Worm (Caenorhabditis elegans): ENCODE measurements around the gene Y43F8B.28.

Y43F8B.28 gene

ce11 chrV:19462612-19463011, 22.5 kb upstream of the Y43F8B.28 start, which contains the start of gene Y43F8B.25:
TSS of gene Y43F8B.25 (plus strand) at chrV:19462912.
- TF ChIP-seq cog-1 (tag; optimal IDR thresholded peaks at IDR 0.05): no peak
- TF ChIP-seq ztf-29 (GFP tag; IDR thresholded peaks at IDR 0.05): no peak
- TF ChIP-seq med-1 (GFP tag; optimal IDR thresholded peaks at IDR 0.05; ENCODE audit: insufficient read depth): no peak
- TF ChIP-seq ref-1 (GFP tag; conservative IDR thresholded peaks at IDR 0.05): no peak
- TF ChIP-seq tab-1 (GFP tag; IDR thresholded peaks at IDR 0.05): no peak
- TF ChIP-seq T22C8.4 (GFP tag; IDR thresholded peaks at IDR 0.05): no peak
- no peak for TF ChIP-seq klf-2 (GFP tag; conservative IDR thresholded peaks at IDR 0.05)

ce11 chrV:19467574-19467973, 17.5 kb upstream of the Y43F8B.28 start, which contains the start of gene Y43F8B.23:
TSS of gene Y43F8B.23 (minus strand) at chrV:19467648.
- TF ChIP-seq cog-1 (tag; optimal IDR thresholded peaks at IDR 0.05): no peak
- no peak for TF ChIP-seq flt-1 (GFP tag; IDR thresholded peaks at IDR 0.05)
- TF ChIP-seq ztf-23 (GFP tag; IDR thresholded peaks at IDR 0.05): no peak
- TF ChIP-seq tab-1 (GFP tag; IDR thresholded peaks at IDR 0.05): no peak
- no peak for TF ChIP-seq T22C8.4 (GFP tag; IDR thresholded peaks at IDR 0.05)
- TF ChIP-seq klf-2 (GFP tag; conservative IDR thresholded peaks at IDR 0.05): no peak
- no peak for TF ChIP-seq med-1 (GFP tag; optimal IDR thresholded peaks at IDR 0.05; ENCODE audit: insufficient read depth)
- TF ChIP-seq ztf-29 (GFP tag; IDR thresholded peaks at IDR 0.05): no peak
- TF ChIP-seq ref-1 (GFP tag; conservative IDR thresholded peaks at IDR 0.05): no peak

- TF ChIP-seq T22C8.4 (GFP tag; IDR thresholded peaks at IDR 0.05): no peak
These were observed 17.0 kb upstream of the Y43F8B.28 start, which contains the start of gene Y43F8B.12 for ce11 chrV:19468083-19468482. TSS of gene Y43F8B.12 (plus strand) at chrV:19468383.

DNA sequence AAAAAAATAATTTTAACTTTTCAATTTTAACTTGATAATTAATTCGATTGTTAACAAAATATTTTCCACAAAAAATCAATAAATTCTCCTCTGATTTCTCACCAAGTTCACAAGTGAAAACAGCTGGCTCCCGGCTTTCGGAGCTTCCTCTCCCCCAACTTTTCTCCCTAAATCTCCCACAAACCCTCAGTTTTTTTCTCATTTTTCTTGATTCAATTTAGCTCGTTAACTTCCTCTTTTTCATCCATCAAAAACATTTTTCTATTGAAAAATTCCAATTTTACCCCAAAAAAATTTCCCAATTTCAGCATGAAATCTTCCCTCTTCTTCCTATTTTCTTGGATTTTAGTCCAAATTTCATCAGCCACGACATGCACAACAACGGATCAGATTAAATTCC, 14.7 kb upstream of the Y43F8B.28 start, which contains the start of gene Y43F8B.11:
Gene Y43F8B.11 (plus strand): TSS at position 301 of the 400 bp plus-strand sequence.
- TF ChIP-seq med-1 (GFP tag; optimal IDR thresholded peaks at IDR 0.05; ENCODE audit: insufficient read depth) (no peak), T22C8.4 (GFP tag; IDR thresholded peaks at IDR 0.05) (no peak), klf-2 (GFP tag; conservative IDR thresholded peaks at IDR 0.05) (no peak), ref-1 (GFP tag; conservative IDR thresholded peaks at IDR 0.05) (no peak), ztf-23 (GFP tag; IDR thresholded peaks at IDR 0.05) (no peak), ztf-29 (GFP tag; IDR thresholded peaks at IDR 0.05) (no peak), flt-1 (GFP tag; IDR thresholded peaks at IDR 0.05) (no peak), cog-1 (tag; optimal IDR thresholded peaks at IDR 0.05) (no peak), tab-1 (GFP tag; IDR thresholded peaks at IDR 0.05) (no peak)

DNA sequence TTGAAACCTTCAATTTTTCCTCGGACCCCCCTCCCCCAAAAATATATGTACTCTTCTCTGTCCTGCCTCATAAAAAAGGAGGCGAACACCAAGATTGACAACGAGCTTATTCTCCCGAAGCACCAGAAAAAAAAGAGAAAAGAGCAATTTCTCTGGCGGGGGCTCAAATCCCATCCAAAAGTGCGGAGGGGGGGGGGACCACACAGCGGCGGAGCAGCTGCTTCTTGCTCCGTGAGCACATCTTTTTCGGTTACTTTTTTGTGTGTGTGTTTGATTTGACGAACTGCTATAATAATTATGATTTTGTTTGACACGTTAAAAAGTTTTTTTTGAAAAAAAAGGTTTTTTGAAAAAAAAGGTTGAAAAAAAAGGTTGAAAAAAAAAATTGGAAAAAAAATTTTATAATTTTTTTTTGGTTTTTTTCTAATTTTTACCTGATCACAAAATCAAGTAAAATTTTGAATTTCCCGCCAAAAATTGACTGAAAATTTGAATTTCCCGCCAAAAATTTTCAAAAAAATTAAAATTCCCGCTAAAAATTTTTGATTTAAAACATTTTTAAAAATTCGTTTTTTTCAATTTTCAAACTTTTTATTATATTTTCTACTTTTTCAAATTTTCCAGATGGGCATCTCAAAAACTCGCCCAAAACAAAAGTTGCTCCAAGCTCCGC, 11.1 kb upstream of the Y43F8B.28 start, which contains the start of gene Y43F8B.10:
Gene Y43F8B.10 (plus strand): TSS at position 623 of the 673 bp plus-strand sequence.
- TF ChIP-seq T22C8.4 (GFP tag; IDR thresholded peaks at IDR 0.05) (no peak), ztf-23 (GFP tag; IDR thresholded peaks at IDR 0.05) (no peak), flt-1 (GFP tag; IDR thresholded peaks at IDR 0.05) (no peak), ztf-29 (GFP tag; IDR thresholded peaks at IDR 0.05) (no peak), med-1 (GFP tag; optimal IDR thresholded peaks at IDR 0.05; ENCODE audit: insufficient read depth) (no peak), ref-1 (GFP tag; conservative IDR thresholded peaks at IDR 0.05) (no peak), klf-2 (GFP tag; conservative IDR thresholded peaks at IDR 0.05) (no peak), tab-1 (GFP tag; IDR thresholded peaks at IDR 0.05) (no peak), cog-1 (tag; optimal IDR thresholded peaks at IDR 0.05) (no peak)

- TF ChIP-seq T22C8.4 (GFP tag; IDR thresholded peaks at IDR 0.05) (no peak), cog-1 (tag; optimal IDR thresholded peaks at IDR 0.05) (no peak), med-1 (GFP tag; optimal IDR thresholded peaks at IDR 0.05; ENCODE audit: insufficient read depth) (no peak), klf-2 (GFP tag; conservative IDR thresholded peaks at IDR 0.05) (no peak), tab-1 (GFP tag; IDR thresholded peaks at IDR 0.05) (no peak), ref-1 (GFP tag; conservative IDR thresholded peaks at IDR 0.05) (no peak), ztf-23 (GFP tag; IDR thresholded peaks at IDR 0.05) (no peak), flt-1 (GFP tag; IDR thresholded peaks at IDR 0.05) (no peak), ztf-29 (GFP tag; IDR thresholded peaks at IDR 0.05) (no peak)
These were observed 7.8 kb upstream of the Y43F8B.28 start for ce11 chrV:19477302-19477701.

DNA sequence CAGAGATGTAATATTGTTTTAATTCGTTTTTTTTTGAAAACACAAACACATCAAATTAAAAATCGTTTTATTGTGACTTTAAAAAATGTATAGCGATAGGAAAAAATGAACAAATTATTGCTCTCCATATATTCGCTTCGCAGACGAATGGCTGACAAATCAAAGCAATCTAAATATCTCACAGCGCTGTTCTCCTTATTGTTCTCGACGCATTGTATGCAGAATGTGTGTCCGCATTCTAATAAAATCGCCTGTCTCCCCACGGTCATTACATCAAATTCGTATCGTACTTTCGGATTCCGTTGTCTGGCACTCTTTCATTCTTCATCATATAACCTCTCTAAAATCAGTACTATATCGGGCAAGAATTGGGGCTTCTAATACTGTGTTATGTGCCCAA, 7.3 kb upstream of the Y43F8B.28 start, which contains the start of gene Y43F8B.9:
Gene Y43F8B.9 (plus strand): TSS at position 301 of the 400 bp plus-strand sequence.
- TF ChIP-seq tab-1 (GFP tag; IDR thresholded peaks at IDR 0.05) (no peak), cog-1 (tag; optimal IDR thresholded peaks at IDR 0.05) (no peak), ref-1 (GFP tag; conservative IDR thresholded peaks at IDR 0.05) (no peak), ztf-29 (GFP tag; IDR thresholded peaks at IDR 0.05) (no peak), med-1 (GFP tag; optimal IDR thresholded peaks at IDR 0.05; ENCODE audit: insufficient read depth) (no peak), T22C8.4 (GFP tag; IDR thresholded peaks at IDR 0.05) (no peak), klf-2 (GFP tag; conservative IDR thresholded peaks at IDR 0.05) (no peak), ztf-23 (GFP tag; IDR thresholded peaks at IDR 0.05) (no peak), flt-1 (GFP tag; IDR thresholded peaks at IDR 0.05) (no peak)

ce11 chrV:19482535-19482934, 2.6 kb upstream of the Y43F8B.28 start, which contains the start of gene Y43F8B.22:
TSS of gene Y43F8B.22 (plus strand) at chrV:19482835.
- TF ChIP-seq ref-1 (GFP tag; conservative IDR thresholded peaks at IDR 0.05) (no peak), ztf-29 (GFP tag; IDR thresholded peaks at IDR 0.05) (no peak)

DNA sequence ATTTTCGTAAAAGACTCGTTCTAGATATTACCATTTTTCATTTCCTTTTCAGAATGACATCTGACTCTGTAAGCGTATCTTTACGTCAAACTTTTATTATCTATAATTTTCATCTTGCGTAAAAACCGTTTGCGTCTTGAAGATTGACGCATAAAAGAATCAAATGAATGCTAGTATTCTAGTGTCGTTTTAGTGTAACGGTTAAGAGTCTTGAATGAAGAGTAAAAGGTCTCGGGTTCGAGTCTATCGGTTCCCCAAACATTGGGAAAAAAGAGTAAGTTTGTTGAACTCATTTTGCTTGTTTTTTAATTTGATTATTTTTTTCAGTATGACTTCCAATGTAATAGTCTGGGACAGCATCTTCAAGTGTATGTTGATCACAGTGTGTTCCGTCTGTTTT, 612 bp upstream of the Y43F8B.28 start, which contains the start of gene Y43F8B.17:
Gene Y43F8B.17 (plus strand): TSS at position 215 of the 400 bp plus-strand sequence.
- no peak for TF ChIP-seq klf-2 (GFP tag; conservative IDR thresholded peaks at IDR 0.05)
- no peak for TF ChIP-seq ztf-23 (GFP tag; IDR thresholded peaks at IDR 0.05)
- no peak for TF ChIP-seq T22C8.4 (GFP tag; IDR thresholded peaks at IDR 0.05)
- no peak for TF ChIP-seq ztf-29 (GFP tag; IDR thresholded peaks at IDR 0.05)
- no peak for TF ChIP-seq tab-1 (GFP tag; IDR thresholded peaks at IDR 0.05)
- no peak for TF ChIP-seq ref-1 (GFP tag; conservative IDR thresholded peaks at IDR 0.05)
- no peak for TF ChIP-seq med-1 (GFP tag; optimal IDR thresholded peaks at IDR 0.05; ENCODE audit: insufficient read depth)
- no peak for TF ChIP-seq cog-1 (tag; optimal IDR thresholded peaks at IDR 0.05)
- no peak for TF ChIP-seq flt-1 (GFP tag; IDR thresholded peaks at IDR 0.05)

DNA sequence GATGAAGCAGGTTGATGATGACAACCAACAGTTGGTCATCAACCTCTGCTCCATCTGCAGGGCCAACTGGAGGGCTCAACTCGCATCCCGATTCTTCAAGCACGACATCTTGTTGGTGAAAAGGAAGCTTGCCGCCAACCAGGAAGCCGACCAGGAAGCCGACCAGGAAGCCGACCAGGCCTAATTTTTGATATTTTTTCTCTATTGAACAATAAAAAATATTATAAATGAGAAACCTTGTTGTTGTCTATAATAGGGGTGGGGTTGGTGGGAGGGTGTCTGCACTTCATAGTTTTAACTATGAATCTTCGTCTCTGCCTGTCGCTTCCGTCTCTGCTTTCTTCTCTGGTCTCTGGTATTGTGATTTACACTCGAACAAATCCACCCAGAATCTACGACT, 571 bp downstream of the Y43F8B.28 start, which contains the start of gene Y43F8B.18:
Gene Y43F8B.18 (plus strand): TSS at position 301 of the 400 bp plus-strand sequence.
- no peak for TF ChIP-seq cog-1 (tag; optimal IDR thresholded peaks at IDR 0.05)
